Worm (Caenorhabditis elegans) whole organism, L4 larva: ENCODE results near the gene F10C1.9.
A peak's percentile ranks its signal among the peaks of the same experiment; 100 is the strongest.

ENCODE experiments used
- F26F4.8 ChIP-seq: fragments of 200-800 bp; sonication (Bioruptor generic); conservative IDR thresholded peaks from 2 replicates; pipeline ENCODE4 v1.3.6; 2022; ENCODE audit warnings: missing genetic modification characterization, missing compliant biosample characterization
- R02D3.7 ChIP-seq: fragments of 150-350 bp; sonication (generic microtip); optimal IDR thresholded peaks from 3 replicates; lab custom pipeline; 2014; ENCODE audit warnings: missing biosample characterization, missing genetic modification characterization
- Y48G9A.11 ChIP-seq: fragments of 200-800 bp; sonication (Bioruptor generic); IDR thresholded peaks from 2 replicates; pipeline ENCODE4 v1.3.6; 2022; ENCODE audit warnings: missing genetic modification reagents, missing genetic modification characterization, missing compliant biosample characterization
- Y75B8A.6 ChIP-seq: fragments of 200-800 bp; sonication (Bioruptor generic); IDR thresholded peaks from 2 replicates; pipeline ENCODE4 v1.3.6; 2022; ENCODE audit warnings: missing genetic modification reagents, missing genetic modification characterization, missing compliant biosample characterization
- aha-1 ChIP-seq: fragments of 150-350 bp; peaks from one replicate; lab custom pipeline; 2014; ENCODE audit warnings: missing biosample characterization, missing genetic modification characterization
- arid-1 ChIP-seq: fragments of 200-800 bp; sonication (Bioruptor generic); conservative IDR thresholded peaks from 2 replicates; pipeline ENCODE4 v1.3.6; 2022; ENCODE audit warnings: missing genetic modification reagents, missing genetic modification characterization, missing compliant biosample characterization
- ceh-28 ChIP-seq: fragments of 150-350 bp; optimal IDR thresholded peaks from 2 replicates; lab custom pipeline; 2014; ENCODE audit warnings: missing biosample characterization, missing genetic modification reagents, missing genetic modification characterization
- ceh-32 ChIP-seq: sonication (generic microtip); optimal IDR thresholded peaks from 2 replicates; lab custom pipeline; 2016; ENCODE audit warnings: mild to moderate bottlenecking, missing genetic modification characterization, missing compliant biosample characterization; ENCODE audit not compliant: poor library complexity
- ceh-44 ChIP-seq: fragments of 200-800 bp; sonication (Bioruptor generic); IDR thresholded peaks from 2 replicates; pipeline ENCODE4 v1.3.6; 2022; ENCODE audit warnings: missing genetic modification reagents, missing genetic modification characterization, missing compliant biosample characterization
- ceh-82 ChIP-seq: sonication (generic microtip); optimal IDR thresholded peaks from 2 replicates; lab custom pipeline; 2017; ENCODE audit warnings: missing biosample characterization, missing genetic modification characterization
- ces-1 ChIP-seq: fragments of 150-350 bp; sonication (generic microtip); optimal IDR thresholded peaks from 4 replicates; lab custom pipeline; 2014; ENCODE audit warnings: missing biosample characterization, missing genetic modification reagents, missing genetic modification characterization
- cey-2 ChIP-seq: sonication (generic microtip); optimal IDR thresholded peaks from 3 replicates; lab custom pipeline; 2017; ENCODE audit warnings: missing genetic modification characterization, mild to moderate bottlenecking, missing compliant biosample characterization, antibody characterized with exemption, borderline replicate concordance; ENCODE audit not compliant: insufficient read depth
- ctbp-1 ChIP-seq: fragments of 200-800 bp; sonication (Bioruptor generic); IDR thresholded peaks from 2 replicates; pipeline ENCODE4 v1.3.6; 2022; ENCODE audit warnings: missing genetic modification reagents, missing genetic modification characterization, missing compliant biosample characterization
- daf-8 ChIP-seq: fragments of 200-800 bp; sonication (Bioruptor generic); IDR thresholded peaks from 2 replicates; pipeline ENCODE4 v1.3.6; 2022; ENCODE audit warnings: missing genetic modification characterization, missing compliant biosample characterization
- dmd-6 ChIP-seq: fragments of 200-800 bp; sonication (Bioruptor generic); IDR thresholded peaks from 2 replicates; pipeline ENCODE4 v1.3.6; 2022; ENCODE audit warnings: missing genetic modification reagents, missing genetic modification characterization, missing compliant biosample characterization
- egl-27 ChIP-seq: sonication (generic microtip); optimal IDR thresholded peaks from 3 replicates; lab custom pipeline; 2017; ENCODE audit warnings: missing biosample characterization, missing genetic modification reagents, missing genetic modification characterization
- fos-1 ChIP-seq: fragments of 150-350 bp; optimal IDR thresholded peaks from 2 replicates; lab custom pipeline; 2014; ENCODE audit warnings: missing biosample characterization, missing genetic modification characterization
- hif-1 ChIP-seq, 2 experiments: sonication (generic microtip); optimal IDR thresholded peaks; 2 replicates each; lab custom pipeline; 2016 to 2017; ENCODE audit warnings: missing compliant biosample characterization in 2 of 2, missing genetic modification characterization in 2 of 2, missing genetic modification reagents in 2 of 2, missing genotype in 2 of 2, mild to moderate bottlenecking in 1 of 2
- hmg-1.1 ChIP-seq: fragments of 200-800 bp; sonication (Bioruptor generic); IDR thresholded peaks from 2 replicates; pipeline ENCODE4 v1.3.6; 2022; ENCODE audit warnings: missing genetic modification reagents, missing genetic modification characterization, missing compliant biosample characterization
- jun-1 ChIP-seq: fragments of 150-350 bp; optimal IDR thresholded peaks from 2 replicates; lab custom pipeline; 2014; ENCODE audit warnings: missing biosample characterization, missing genetic modification reagents, missing genetic modification characterization
- lim-7 ChIP-seq: fragments of 200-800 bp; sonication (Bioruptor generic); IDR thresholded peaks from 2 replicates; pipeline ENCODE4 v1.3.6; 2022; ENCODE audit warnings: missing genetic modification characterization, missing compliant biosample characterization
- lin-15B ChIP-seq: fragments of 150-350 bp; sonication (generic microtip); optimal IDR thresholded peaks from 3 replicates; lab custom pipeline; 2014; ENCODE audit warnings: missing biosample characterization, missing genetic modification characterization
- lin-39 ChIP-seq: fragments of 150-350 bp; optimal IDR thresholded peaks from 2 replicates; lab custom pipeline; 2014; ENCODE audit warnings: missing biosample characterization, missing genetic modification reagents, missing genetic modification characterization
- lir-3 ChIP-seq: sonication (generic microtip); optimal IDR thresholded peaks from 2 replicates; lab custom pipeline; 2016; ENCODE audit warnings: mild to moderate bottlenecking, missing genetic modification characterization, missing compliant biosample characterization
- mdt-29 ChIP-seq: fragments of 200-800 bp; sonication (Bioruptor generic); IDR thresholded peaks from 2 replicates; pipeline ENCODE4 v1.3.6; 2022; ENCODE audit warnings: missing genetic modification reagents, missing genetic modification characterization, missing compliant biosample characterization
- mes-2 ChIP-seq: sonication (generic microtip); optimal IDR thresholded peaks from 2 replicates; lab custom pipeline; 2016; ENCODE audit warnings: missing genotype, mild to moderate bottlenecking, missing genetic modification characterization, missing compliant biosample characterization; ENCODE audit not compliant: poor library complexity, severe bottlenecking
- nhr-11 ChIP-seq: fragments of 150-350 bp; optimal IDR thresholded peaks from 2 replicates; lab custom pipeline; 2014; ENCODE audit warnings: missing biosample characterization, missing genetic modification characterization
- nhr-111 ChIP-seq: fragments of 200-800 bp; sonication (Bioruptor generic); optimal IDR thresholded peaks from 2 replicates; lab custom pipeline; 2018; ENCODE audit warnings: mild to moderate bottlenecking, missing genetic modification characterization, missing compliant biosample characterization
- nhr-237 ChIP-seq: sonication (generic microtip); optimal IDR thresholded peaks from 2 replicates; lab custom pipeline; 2017; ENCODE audit warnings: missing biosample characterization, missing genetic modification characterization
- nhr-28 ChIP-seq: fragments of 150-350 bp; optimal IDR thresholded peaks from 2 replicates; lab custom pipeline; 2014; ENCODE audit warnings: missing biosample characterization, missing genetic modification characterization
- skn-1 ChIP-seq: fragments of 150-350 bp; optimal IDR thresholded peaks from 2 replicates; lab custom pipeline; 2014; ENCODE audit warnings: missing biosample characterization, missing genetic modification characterization
- spr-3 ChIP-seq: fragments of 200-800 bp; sonication (Bioruptor generic); optimal IDR thresholded peaks from 2 replicates; lab custom pipeline; 2018; ENCODE audit warnings: mild to moderate bottlenecking, missing genetic modification characterization, missing compliant biosample characterization
- unc-39 ChIP-seq: sonication (generic microtip); optimal IDR thresholded peaks from 2 replicates; lab custom pipeline; 2017; ENCODE audit warnings: missing biosample characterization, missing genetic modification characterization
- unc-62 ChIP-seq, 3 experiments: fragments of 150-350 bp in 1 of 3; sonication (generic microtip); optimal IDR thresholded peaks in 2 of 3; peaks in 1 of 3; 1 replicate in 1 of 3; 2 replicates in 2 of 3; lab custom pipeline; 2014 to 2017; ENCODE audit warnings: missing biosample characterization in 3 of 3, missing genetic modification characterization in 3 of 3, missing genetic modification reagents in 3 of 3, missing genotype in 1 of 3
- vab-7 ChIP-seq: fragments of 200-800 bp; sonication (Bioruptor generic); IDR thresholded peaks from 2 replicates; pipeline ENCODE4 v1.3.6; 2022; ENCODE audit warnings: missing genetic modification reagents, missing genetic modification characterization, missing compliant biosample characterization
- zag-1 ChIP-seq: fragments of 150-350 bp; optimal IDR thresholded peaks from 2 replicates; lab custom pipeline; 2014; ENCODE audit warnings: missing biosample characterization, missing genetic modification characterization
- zfp-2 ChIP-seq: sonication (generic microtip); optimal IDR thresholded peaks from 2 replicates; lab custom pipeline; 2016; ENCODE audit warnings: mild to moderate bottlenecking, missing genetic modification characterization, missing compliant biosample characterization
- zfp-3 ChIP-seq: fragments of 200-800 bp; sonication (Bioruptor generic); conservative IDR thresholded peaks from 2 replicates; pipeline ENCODE4 v1.3.6; 2022; ENCODE audit warnings: missing genetic modification reagents, missing genetic modification characterization, missing compliant biosample characterization
- zip-11 ChIP-seq: fragments of 200-800 bp; sonication (Bioruptor generic); IDR thresholded peaks from 2 replicates; pipeline ENCODE4 v1.3.6; 2022; ENCODE audit warnings: missing genetic modification characterization, missing compliant biosample characterization
- ztf-11 ChIP-seq: fragments of 150-350 bp; optimal IDR thresholded peaks from 2 replicates; lab custom pipeline; 2014; ENCODE audit warnings: missing biosample characterization, missing genetic modification characterization

F10C1.9 gene

ce11 chrII:5725094-5725493 is 20.0 kb downstream of the F10C1.9 start (continued):
- TF ChIP-seq hif-1 (tag; optimal IDR thresholded peaks at IDR 0.05; lab: Kevin White, UChicago) (peak in 1 of 2 experiments; percentile 37), skn-1 (tag; lab: Kevin White, UChicago) (no peak), vab-7 (GFP tag; lab: Robert Waterston, UW) (peak; percentile 35; the same call in 1 of the 2 replicates), ces-1 (GFP tag; lab: Kevin White, UChicago) (peak; percentile 67), hmg-1.1 (peak; percentile 86), aha-1 (peak; percentile 75), ceh-28 (tag; lab: Kevin White, UChicago) (peak; percentile 61), unc-62 (GFP tag; optimal IDR thresholded peaks at IDR 0.05 in 1 of 2; lab: Kevin White, UChicago) (peak in 1 of 2 experiments; percentile 75), unc-62 (tag; optimal IDR thresholded peaks at IDR 0.05; lab: Kevin White, UChicago) (no peak), nhr-11 (tag; lab: Kevin White, UChicago) (peak; percentile 57)

DNA sequence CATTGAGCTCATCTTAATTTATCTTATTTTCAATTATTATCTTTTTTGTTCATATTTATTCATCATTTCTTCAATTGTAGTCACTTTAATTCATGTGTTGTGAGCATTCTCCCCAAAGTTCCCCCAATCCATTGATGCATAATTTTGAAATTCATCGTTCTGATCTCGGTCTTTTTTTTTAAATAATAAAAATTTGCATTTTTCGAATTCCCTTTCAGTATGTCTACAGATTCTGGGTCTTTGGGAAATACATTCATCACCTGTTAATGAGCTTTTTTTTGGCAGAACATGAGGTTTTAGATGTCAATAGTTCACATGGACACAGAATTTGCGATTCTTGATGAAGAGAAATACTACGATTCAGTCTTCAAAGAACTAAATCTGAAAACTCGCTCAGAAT is 25.2 kb downstream of the F10C1.9 start, which contains the start of gene damt-1:
Gene damt-1 (plus strand): TSS at position 301 of the 400 bp plus-strand sequence.
- TF ChIP-seq zfp-2 (tag; lab: Kevin White, UChicago) (no peak), unc-62 (GFP tag; optimal IDR thresholded peaks at IDR 0.05 in 1 of 2; lab: Kevin White, UChicago) (peak in 1 of 2 experiments; percentile 10), unc-62 (tag; optimal IDR thresholded peaks at IDR 0.05; lab: Kevin White, UChicago) (no peak), R02D3.7 (tag; lab: Kevin White, UChicago) (no peak)

DNA sequence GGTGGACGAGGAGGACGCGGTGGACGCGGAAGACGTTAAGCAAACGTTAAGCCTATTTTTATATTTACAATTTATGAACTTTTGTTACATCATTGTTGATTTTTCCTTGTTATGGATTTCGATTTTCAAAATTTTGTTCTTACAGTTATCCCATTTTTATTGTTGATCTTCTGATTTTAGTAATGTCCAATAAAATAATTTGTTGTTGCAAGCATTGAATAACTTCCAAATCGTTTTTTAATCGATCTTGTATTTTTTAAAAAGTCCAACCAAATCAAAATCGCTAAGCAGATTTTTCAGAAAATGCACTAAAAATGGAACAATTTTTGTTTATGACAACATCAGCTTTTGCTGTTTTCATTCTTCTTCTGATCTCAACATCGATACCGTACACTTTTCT is 27.3 kb downstream of the F10C1.9 start, which contains the start of gene zipt-3:
Gene zipt-3 (plus strand): TSS at position 301 of the 400 bp plus-strand sequence.
- no peak for TF ChIP-seq vab-7 (GFP tag; lab: Robert Waterston, UW)
- no peak for TF ChIP-seq hif-1 (tag; optimal IDR thresholded peaks at IDR 0.05; lab: Kevin White, UChicago)
- no peak for TF ChIP-seq unc-39 (tag; lab: Kevin White, UChicago)

DNA sequence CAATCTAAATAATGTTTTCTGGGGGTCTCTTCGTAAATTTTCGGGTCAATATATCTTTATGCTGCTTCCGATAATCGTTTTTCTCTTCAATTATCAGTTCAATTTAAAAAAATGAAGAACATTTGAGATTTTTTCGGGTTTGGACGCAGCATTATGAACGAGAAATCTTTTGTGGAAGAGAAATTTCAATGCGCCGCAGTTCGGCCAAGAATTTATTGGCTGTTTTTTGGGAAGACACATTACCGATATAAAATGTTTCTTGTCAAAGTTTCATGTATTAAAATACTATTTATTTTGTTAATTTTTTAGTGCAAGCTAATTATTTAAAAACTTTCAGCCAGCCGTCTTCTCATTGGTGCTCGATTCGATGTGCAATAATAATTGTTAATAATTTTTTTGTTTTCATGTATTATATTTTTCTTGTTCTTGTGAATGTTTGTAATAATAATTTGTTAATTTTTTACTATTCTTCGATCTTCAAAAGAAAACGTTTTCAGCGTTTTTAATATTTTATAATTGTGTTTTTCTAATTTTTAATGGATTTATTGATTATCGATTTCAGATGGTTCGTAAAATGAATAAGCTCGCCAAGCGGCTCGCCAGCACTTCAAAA is 29.2 kb downstream of the F10C1.9 start, which contains the start of the genes C18A3.10 and C18A3.3:
Gene C18A3.10 (minus strand): TSS at position 101 of the 613 bp plus-strand sequence.
Gene C18A3.3 (plus strand): TSS at position 563 of the 613 bp plus-strand sequence.
- TF ChIP-seq mes-2 (tag; lab: Kevin White, UChicago): peak; percentile 59
- no peak for TF ChIP-seq ceh-82 (tag; lab: Kevin White, UChicago)

- TF ChIP-seq lin-15B (tag; lab: Kevin White, UChicago) (no peak), mes-2 (tag; lab: Kevin White, UChicago) (peak; percentile 84), arid-1 (GFP tag; lab: Robert Waterston, UW) (0 out of 2 replicates have a peak, but pooled peaks have one; percentile 27), cey-2 (tag; lab: Kevin White, UChicago) (no peak), ztf-11 (tag; lab: Kevin White, UChicago) (no peak), mdt-29 (GFP tag; lab: Robert Waterston, UW) (no peak), Y75B8A.6 (GFP tag; lab: Robert Waterston, UW) (no peak), nhr-237 (tag; lab: Kevin White, UChicago) (no peak), ces-1 (GFP tag; lab: Kevin White, UChicago) (no peak), ceh-32 (tag; lab: Kevin White, UChicago) (no peak), zip-11 (GFP tag; lab: Robert Waterston, UW) (no peak), zag-1 (tag; lab: Kevin White, UChicago) (no peak), ceh-44 (no peak), spr-3 (GFP tag; lab: Kevin White, UChicago) (no peak), lim-7 (no peak), nhr-111 (GFP tag; lab: Kevin White, UChicago) (no peak), ctbp-1 (GFP tag; lab: Robert Waterston, UW) (no peak), F26F4.8 (GFP tag; lab: Robert Waterston, UW) (no peak), daf-8 (GFP tag; lab: Robert Waterston, UW) (no peak), jun-1 (tag; lab: Kevin White, UChicago) (no peak), nhr-28 (tag; lab: Kevin White, UChicago) (peak; percentile 34), lir-3 (tag; lab: Kevin White, UChicago) (no peak), lin-39 (tag; lab: Kevin White, UChicago) (no peak), dmd-6 (no peak), Y48G9A.11 (no peak), ceh-82 (tag; lab: Kevin White, UChicago) (no peak), egl-27 (tag; lab: Kevin White, UChicago) (no peak), zfp-3 (no peak), fos-1 (no peak)
Observed at ce11 chrII:5714807-5715206, 30.3 kb downstream of the F10C1.9 start, which contains the start of the genes tiar-1 and lelo-4. Gene tiar-1, minus strand, starts transcription at chrII:5714823. Gene lelo-4, plus strand, starts transcription at chrII:5714924.
